Fruit fly (Drosophila melanogaster): ENCODE measurements around the gene CG11608.

- no peak for TF ChIP-seq psq (optimal IDR thresholded peaks at IDR 0.05)
- no peak for TF ChIP-seq usp (GFP tag; optimal IDR thresholded peaks at IDR 0.05)
- no peak for TF ChIP-seq CG8478 (optimal IDR thresholded peaks at IDR 0.05)
Measured at dm6 chr3R:12685290-12685689, 47.0 kb downstream of the CG11608 start.
